Fruit fly (Drosophila melanogaster) Kc167 (cell line): ENCODE data around the gene rdog.

Experiments
- Sin3A ChIP-seq: fragments of >200 bp; optimal IDR thresholded peaks from 2 replicates; lab custom pipeline; 2018; ENCODE audit warnings: missing external identifiers
- h ChIP-seq: fragments of >200 bp; optimal IDR thresholded peaks from 3 replicates; lab custom pipeline; 2018; ENCODE audit warnings: missing external identifiers
- insv ChIP-seq: fragments of >200 bp; optimal IDR thresholded peaks from 3 replicates; lab custom pipeline; 2018; ENCODE audit warnings: missing external identifiers
- psq ChIP-seq: fragments of >200 bp; optimal IDR thresholded peaks from 2 replicates; lab custom pipeline; 2017; ENCODE audit warnings: missing external identifiers
- ttk ChIP-seq: sonication (Bioruptor generic); optimal IDR thresholded peaks from 2 replicates; lab custom pipeline; 2017; ENCODE audit warnings: missing external identifiers

DNA sequence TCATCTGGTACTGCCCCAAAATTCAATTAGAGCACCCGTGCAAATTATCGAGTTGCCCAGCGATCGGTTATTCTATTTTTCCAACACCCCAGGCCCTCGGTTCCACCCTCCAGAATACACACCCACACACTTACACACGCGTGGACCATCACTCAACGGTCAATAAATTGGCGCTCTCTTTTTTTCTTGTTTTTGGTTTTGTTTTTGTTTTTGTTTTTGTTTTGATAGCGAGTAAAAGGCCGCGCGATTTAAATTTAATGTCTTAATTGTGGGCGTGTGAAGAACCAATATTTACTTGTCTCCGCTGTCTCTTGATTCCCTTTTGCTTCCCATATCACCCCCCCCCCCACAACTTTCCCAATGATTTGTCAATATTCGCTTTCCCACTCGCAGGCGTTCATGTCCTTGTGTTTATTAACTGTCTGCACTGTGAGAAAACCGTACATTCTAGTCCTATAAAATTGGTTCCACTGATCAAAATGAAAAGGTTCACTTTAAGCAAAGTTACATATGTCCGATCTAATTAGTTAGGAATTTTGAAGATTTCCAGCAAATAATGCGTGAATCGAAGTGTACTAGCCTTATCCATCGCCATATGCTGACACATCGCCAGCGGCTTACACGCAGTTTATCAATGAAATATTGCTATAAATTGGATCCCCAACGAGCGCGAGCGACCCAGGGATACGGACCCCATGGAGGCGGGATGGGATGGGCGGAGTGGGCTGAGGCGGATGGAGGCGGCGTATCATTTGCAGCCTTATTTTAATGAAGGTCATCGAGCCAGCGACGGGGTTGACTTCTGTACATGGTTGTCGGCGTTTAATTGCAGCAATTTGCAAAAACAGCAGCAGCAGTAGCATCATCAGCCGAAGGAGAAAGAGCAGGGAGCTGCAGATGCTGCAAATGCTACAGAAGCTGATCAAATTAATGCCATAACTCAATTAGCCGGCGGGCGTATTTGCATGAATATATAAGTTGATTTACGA is 17.9 kb upstream of the rdog start:
- TF ChIP-seq h: no peak
- no peak for TF ChIP-seq insv
- TF ChIP-seq psq: no peak
- TF ChIP-seq ttk (lab: Kevin White, UChicago): no peak
- no peak for TF ChIP-seq Sin3A (lab: Kevin White, UChicago)
